Fruit fly (Drosophila melanogaster): ENCODE data around the gene Peritrophin-15b.

The Peritrophin-15b gene

dm6 chr2L:8374235-8374634 is 20.5 kb downstream of the Peritrophin-15b start, which contains the start of gene Wdr82 (continued):
- TF ChIP-seq Ets65A (GFP tag) (no peak), CG11560 (tag; IDR thresholded peaks at IDR 0.05) (no peak), crp (GFP tag; optimal IDR thresholded peaks at IDR 0.05) (peak in 1 of 2 experiments; percentile 8), CG2202 (tag; optimal IDR thresholded peaks at IDR 0.05) (no peak), CG1529 (GFP tag; optimal IDR thresholded peaks at IDR 0.05) (no peak), CG9609 (GFP tag; optimal IDR thresholded peaks at IDR 0.05) (no peak), caup (GFP tag; optimal IDR thresholded peaks at IDR 0.05; ENCODE audit: severe bottlenecking) (no peak), CG17829 (tag; optimal IDR thresholded peaks at IDR 0.05) (peak; percentile 31), CG10654 (GFP tag; optimal IDR thresholded peaks at IDR 0.05) (no peak), CG2889 (GFP tag; IDR thresholded peaks at IDR 0.05) (no peak), CG17361 (GFP tag; IDR thresholded peaks at IDR 0.05) (no peak), CG1832 (GFP tag; optimal IDR thresholded peaks at IDR 0.05) (no peak), chm (GFP tag; IDR thresholded peaks at IDR 0.05) (no peak), CG16815 (GFP tag; optimal IDR thresholded peaks at IDR 0.05) (no peak), CG5245 (GFP tag; optimal IDR thresholded peaks at IDR 0.05) (no peak), gcm (GFP tag; optimal IDR thresholded peaks at IDR 0.05) (no peak), zfh1 (GFP tag; IDR thresholded peaks at IDR 0.05) (no peak), CG31365 (tag; optimal IDR thresholded peaks at IDR 0.05) (no peak), fu2 (GFP tag; optimal IDR thresholded peaks at IDR 0.05) (no peak), shn (GFP tag; optimal IDR thresholded peaks at IDR 0.05) (no peak), Blimp-1 (GFP tag; optimal IDR thresholded peaks at IDR 0.05) (no peak), CG3726 (GFP tag; IDR thresholded peaks at IDR 0.05) (no peak), sisA (GFP tag; IDR thresholded peaks at IDR 0.05) (no peak), sim (GFP tag; IDR thresholded peaks at IDR 0.05) (no peak), CG11398 (GFP tag; optimal IDR thresholded peaks at IDR 0.05) (no peak), Optix (GFP tag; IDR thresholded peaks at IDR 0.05) (no peak), cad (GFP tag; optimal IDR thresholded peaks at IDR 0.05) (no peak), D19A (tag; optimal IDR thresholded peaks at IDR 0.05) (no peak), CG6689 (GFP tag; IDR thresholded peaks at IDR 0.05) (no peak), rib (GFP tag; IDR thresholded peaks at IDR 0.05) (no peak), CG16863 (GFP tag; optimal IDR thresholded peaks at IDR 0.05) (no peak), seq (GFP tag; IDR thresholded peaks at IDR 0.05) (no peak), sob (GFP tag; IDR thresholded peaks at IDR 0.05) (no peak), h (optimal IDR thresholded peaks at IDR 0.05) (no peak), chinmo (GFP tag; IDR thresholded peaks at IDR 0.05; ENCODE audit: partially characterized antibody) (peak; percentile 83), CG15514 (GFP tag; optimal IDR thresholded peaks at IDR 0.05) (peak; percentile 100), gsb (GFP tag; IDR thresholded peaks at IDR 0.05) (no peak), CG11723 (GFP tag; optimal IDR thresholded peaks at IDR 0.05) (no peak), Sox100B (GFP tag; optimal IDR thresholded peaks at IDR 0.05) (no peak), CG15269 (tag; optimal IDR thresholded peaks at IDR 0.05) (no peak), psq (GFP tag; optimal IDR thresholded peaks at IDR 0.05) (no peak), Side (GFP tag; optimal IDR thresholded peaks at IDR 0.05) (no peak), CG14667 (GFP tag; IDR thresholded peaks at IDR 0.05) (no peak), dmrt11E (tag; optimal IDR thresholded peaks at IDR 0.05) (no peak), CG12299 (tag; optimal IDR thresholded peaks at IDR 0.05) (no peak), CG3838 (GFP tag; optimal IDR thresholded peaks at IDR 0.05) (no peak), CG2129 (GFP tag; IDR thresholded peaks at IDR 0.05; ENCODE audit: partially characterized antibody) (peak; percentile 55; the same call in 1 of the 2 replicates), Bteb2 (GFP tag; optimal IDR thresholded peaks at IDR 0.05) (no peak), CG14965 (GFP tag; optimal IDR thresholded peaks at IDR 0.05; ENCODE audit: borderline replicate concordance) (no peak), Hr39 (optimal IDR thresholded peaks at IDR 0.05) (no peak), CG7963 (GFP tag; IDR thresholded peaks at IDR 0.05; ENCODE audit: partially characterized antibody) (peak; percentile 70; the same call in 1 of the 3 replicates), bbx (GFP tag; IDR thresholded peaks at IDR 0.05; ENCODE audit: partially characterized antibody) (peak; percentile 87), dan (GFP tag; IDR thresholded peaks at IDR 0.05) (no peak)
